Fruit fly (Drosophila melanogaster) whole organism, embryonic: ENCODE results near the gene kra.
A peak's percentile ranks its signal among the peaks of the same experiment; 100 is the strongest.

Experiments used
- B-H1 ChIP-seq: fragments of 200-800 bp; sonication (Bioruptor generic); IDR thresholded peaks from 3 replicates; pipeline ENCODE4 v1.3.6; 2022; ENCODE audit warnings: missing biosample characterization, missing genetic modification characterization
- Bdp1 ChIP-seq: fragments of 200-800 bp; sonication (Bioruptor generic); optimal IDR thresholded peaks from 3 replicates; lab custom pipeline; 2016; ENCODE audit warnings: missing biosample characterization, missing genetic modification characterization
- CG10366 ChIP-seq: fragments of 200-800 bp; sonication (Bioruptor generic); IDR thresholded peaks from 2 replicates; pipeline ENCODE4 v1.3.6; 2022; ENCODE audit warnings: missing biosample characterization, missing genetic modification characterization
- CG11504 ChIP-seq: fragments of 200-800 bp; sonication (Bioruptor generic); optimal IDR thresholded peaks from 3 replicates; lab custom pipeline; 2019; ENCODE audit warnings: missing biosample characterization, mild to moderate bottlenecking, missing genetic modification characterization, moderate library complexity
- CG12071 ChIP-seq: fragments of 200-800 bp; sonication (Bioruptor generic); optimal IDR thresholded peaks from 3 replicates; lab custom pipeline; 2018; ENCODE audit warnings: missing biosample characterization, mild to moderate bottlenecking, missing genetic modification characterization
- CG12219 ChIP-seq: fragments of 200-800 bp; sonication (Bioruptor generic); optimal IDR thresholded peaks from 3 replicates; lab custom pipeline; 2018; ENCODE audit warnings: missing biosample characterization, mild to moderate bottlenecking, missing genetic modification characterization
- CG14014 ChIP-seq: fragments of 200-800 bp; sonication (Bioruptor generic); IDR thresholded peaks from 2 replicates; pipeline ENCODE4 v1.3.6; 2022; ENCODE audit warnings: missing biosample characterization, missing genetic modification characterization
- CG15011 ChIP-seq: fragments of 200-800 bp; sonication (Bioruptor generic); optimal IDR thresholded peaks from 3 replicates; lab custom pipeline; 2018; ENCODE audit warnings: missing biosample characterization, mild to moderate bottlenecking, missing genetic modification characterization
- CG1647 ChIP-seq: fragments of 200-800 bp; sonication (Bioruptor generic); optimal IDR thresholded peaks from 3 replicates; lab custom pipeline; 2016; ENCODE audit warnings: missing biosample characterization, missing genetic modification characterization
- CG1832 ChIP-seq: fragments of 200-800 bp; sonication (Bioruptor generic); optimal IDR thresholded peaks from 2 replicates; lab custom pipeline; 2017; ENCODE audit warnings: missing biosample characterization, mild to moderate bottlenecking, missing genetic modification characterization, inconsistent platforms
- CG18619 ChIP-seq: fragments of 200-800 bp; sonication (Bioruptor generic); optimal IDR thresholded peaks from 3 replicates; lab custom pipeline; 2017; ENCODE audit warnings: missing biosample characterization, mild to moderate bottlenecking, missing genetic modification characterization
- CG2202 ChIP-seq: fragments of 200-800 bp; sonication (Bioruptor generic); optimal IDR thresholded peaks from 2 replicates; lab custom pipeline; 2018; ENCODE audit warnings: missing biosample characterization, mild to moderate bottlenecking, missing genetic modification characterization
- CG30431 ChIP-seq: fragments of 200-800 bp; sonication (Bioruptor generic); optimal IDR thresholded peaks from 2 replicates; lab custom pipeline; 2017; ENCODE audit warnings: missing biosample characterization, missing genetic modification characterization
- CG34376 ChIP-seq: fragments of 200-800 bp; sonication (Bioruptor generic); optimal IDR thresholded peaks from 2 replicates; lab custom pipeline; 2018; ENCODE audit warnings: missing biosample characterization, mild to moderate bottlenecking, missing genetic modification characterization
- CG4328 ChIP-seq: fragments of 200-800 bp; sonication (Bioruptor generic); optimal IDR thresholded peaks from 3 replicates; lab custom pipeline; 2017; ENCODE audit warnings: missing biosample characterization, missing genetic modification reagents, missing genetic modification characterization
- CG4854 ChIP-seq: fragments of 200-800 bp; sonication (Bioruptor generic); optimal IDR thresholded peaks from 2 replicates; lab custom pipeline; 2016; ENCODE audit warnings: missing biosample characterization, missing genetic modification characterization, inconsistent platforms
- CG5245 ChIP-seq: fragments of 200-800 bp; sonication (Bioruptor generic); optimal IDR thresholded peaks from 3 replicates; lab custom pipeline; 2016; ENCODE audit warnings: missing biosample characterization, missing genetic modification characterization
- CG6654 ChIP-seq: fragments of 200-800 bp; sonication (Bioruptor generic); optimal IDR thresholded peaks from 2 replicates; lab custom pipeline; 2017; ENCODE audit warnings: missing biosample characterization, mild to moderate bottlenecking, missing genetic modification characterization
- CG9797 ChIP-seq: fragments of 200-800 bp; sonication (Bioruptor generic); optimal IDR thresholded peaks from 3 replicates; lab custom pipeline; 2018; ENCODE audit warnings: missing biosample characterization, mild to moderate bottlenecking, missing genetic modification characterization
- E2f2 ChIP-seq: fragments of 200-800 bp; sonication (Bioruptor generic); IDR thresholded peaks from 2 replicates; pipeline ENCODE4 v1.3.6; 2022; ENCODE audit warnings: missing biosample characterization, missing genetic modification characterization
- Ets65A ChIP-seq: fragments of 200-800 bp; sonication (Bioruptor generic); peaks from one replicate; lab custom pipeline; 2016; ENCODE audit warnings: missing biosample characterization, missing genetic modification characterization
- GATAe ChIP-seq: fragments of 200-800 bp; sonication (Bioruptor generic); conservative IDR thresholded peaks from 2 replicates; pipeline ENCODE4 v1.3.6; 2022; ENCODE audit warnings: missing biosample characterization, missing genetic modification characterization
- HLH3B ChIP-seq: fragments of 200-800 bp; sonication (Bioruptor generic); IDR thresholded peaks from 2 replicates; pipeline ENCODE4 v1.3.6; 2022; ENCODE audit warnings: missing biosample characterization, missing genetic modification characterization
- Hmx ChIP-seq: fragments of 200-800 bp; sonication (Bioruptor generic); optimal IDR thresholded peaks from 2 replicates; lab custom pipeline; 2016; ENCODE audit warnings: missing biosample characterization, missing genetic modification characterization
- Hr39 ChIP-seq: fragments of >200 bp; optimal IDR thresholded peaks from 2 replicates; lab custom pipeline; 2017
- MBD-R2 ChIP-seq: fragments of 200-800 bp; sonication (Bioruptor generic); IDR thresholded peaks from 2 replicates; pipeline ENCODE4 v1.3.6; 2022; ENCODE audit warnings: missing biosample characterization, missing genetic modification characterization
- Med ChIP-seq: fragments of 200-800 bp; sonication (Bioruptor generic); peaks from one replicate; lab custom pipeline; 2016; ENCODE audit warnings: missing biosample characterization, missing genetic modification characterization, mild to moderate bottlenecking, inconsistent platforms, moderate library complexity
- NK7.1 ChIP-seq: fragments of 200-800 bp; sonication (Bioruptor generic); optimal IDR thresholded peaks from 3 replicates; lab custom pipeline; 2016; ENCODE audit warnings: missing biosample characterization, missing genetic modification characterization
- Poxn ChIP-seq: fragments of 200-800 bp; sonication (Bioruptor generic); IDR thresholded peaks from 2 replicates; pipeline ENCODE4 v1.3.6; 2022; ENCODE audit warnings: missing biosample characterization, missing genetic modification characterization
- Sox100B ChIP-seq: fragments of 200-800 bp; sonication (Bioruptor generic); optimal IDR thresholded peaks from 3 replicates; lab custom pipeline; 2018; ENCODE audit warnings: missing biosample characterization, mild to moderate bottlenecking, missing genetic modification characterization
- Sry-δ ChIP-seq: fragments of 200-800 bp; sonication (Bioruptor generic); optimal IDR thresholded peaks from 2 replicates; lab custom pipeline; 2016; ENCODE audit warnings: missing biosample characterization, missing genetic modification characterization
- Taf1 ChIP-seq: fragments of 200-800 bp; sonication (Bioruptor generic); IDR thresholded peaks from 2 replicates; pipeline ENCODE4 v1.3.6; 2022; ENCODE audit warnings: missing biosample characterization, missing genetic modification characterization
- ap ChIP-seq: fragments of 200-800 bp; sonication (Bioruptor generic); IDR thresholded peaks from 2 replicates; pipeline ENCODE4 v1.3.6; 2022; ENCODE audit warnings: missing biosample characterization, missing genetic modification characterization
- ase ChIP-seq: fragments of 200-800 bp; sonication (Bioruptor generic); IDR thresholded peaks from 3 replicates; pipeline ENCODE4 v1.3.6; 2022; ENCODE audit warnings: missing biosample characterization, missing genetic modification characterization
- ato ChIP-seq: fragments of 200-800 bp; sonication (Bioruptor generic); IDR thresholded peaks from 2 replicates; pipeline ENCODE4 v1.3.6; 2022; ENCODE audit warnings: missing biosample characterization, missing genetic modification characterization; ENCODE audit not compliant: partially characterized antibody
- dati ChIP-seq: fragments of 200-800 bp; sonication (Bioruptor generic); IDR thresholded peaks from 2 replicates; pipeline ENCODE4 v1.3.6; 2022; ENCODE audit warnings: missing biosample characterization, missing genetic modification characterization
- dmrt11E ChIP-seq: fragments of 200-800 bp; sonication (Bioruptor generic); optimal IDR thresholded peaks from 3 replicates; lab custom pipeline; 2018; ENCODE audit warnings: missing biosample characterization, mild to moderate bottlenecking, missing genetic modification characterization, moderate library complexity
- ftz-f1 ChIP-seq: fragments of 200-800 bp; sonication (Bioruptor generic); optimal IDR thresholded peaks from 2 replicates; lab custom pipeline; 2016; ENCODE audit warnings: missing biosample characterization, missing genetic modification characterization
- gcm2 ChIP-seq: fragments of 200-800 bp; sonication (Bioruptor generic); optimal IDR thresholded peaks from 2 replicates; lab custom pipeline; 2016; ENCODE audit warnings: missing biosample characterization, missing genetic modification characterization
- gfzf ChIP-seq: fragments of 200-800 bp; sonication (Bioruptor generic); optimal IDR thresholded peaks from 2 replicates; lab custom pipeline; 2016; ENCODE audit warnings: missing biosample characterization, mild to moderate bottlenecking, missing genetic modification characterization, moderate library complexity
- gt ChIP-seq: fragments of 200-800 bp; sonication (Bioruptor generic); IDR thresholded peaks from 2 replicates; pipeline ENCODE4 v1.3.6; 2022; ENCODE audit warnings: missing biosample characterization, missing genetic modification characterization
- jumu ChIP-seq: fragments of 200-800 bp; sonication (Bioruptor generic); optimal IDR thresholded peaks from 3 replicates; lab custom pipeline; 2016; ENCODE audit warnings: missing biosample characterization, missing genetic modification characterization
- luna ChIP-seq: fragments of 200-800 bp; sonication (Bioruptor generic); optimal IDR thresholded peaks from 2 replicates; lab custom pipeline; 2016; ENCODE audit warnings: missing biosample characterization, missing genetic modification characterization
- org-1 ChIP-seq: fragments of 200-800 bp; sonication (Bioruptor generic); optimal IDR thresholded peaks from 2 replicates; lab custom pipeline; 2017; ENCODE audit warnings: missing biosample characterization, missing genetic modification characterization
- pfk ChIP-seq: fragments of 200-800 bp; sonication (Bioruptor generic); optimal IDR thresholded peaks from 2 replicates; lab custom pipeline; 2018; ENCODE audit warnings: missing biosample characterization, mild to moderate bottlenecking, missing genetic modification characterization, moderate library complexity
- slou ChIP-seq: fragments of 200-800 bp; sonication (Bioruptor generic); optimal IDR thresholded peaks from 3 replicates; lab custom pipeline; 2016; ENCODE audit warnings: missing biosample characterization, missing genetic modification characterization
- sob ChIP-seq: fragments of 200-800 bp; sonication (Bioruptor generic); IDR thresholded peaks from 2 replicates; pipeline ENCODE4 v1.3.6; 2022; ENCODE audit warnings: missing biosample characterization, missing genetic modification characterization
- tgo ChIP-seq: fragments of 200-800 bp; sonication (Bioruptor generic); IDR thresholded peaks from 3 replicates; pipeline ENCODE4 v1.3.6; 2022; ENCODE audit warnings: missing biosample characterization, missing genetic modification characterization
- tll ChIP-seq, 2 experiments: fragments of 200-800 bp in 1 of 2; fragments of >200 bp in 1 of 2; sonication (Bioruptor generic) in 1 of 2; optimal IDR thresholded peaks; 2 replicates each; lab custom pipeline; 2017 to 2019; ENCODE audit warnings: missing biosample characterization in 2 of 2, missing genetic modification characterization in 2 of 2, mild to moderate bottlenecking in 1 of 2, moderate library complexity in 1 of 2
- trem ChIP-seq: fragments of 200-800 bp; optimal IDR thresholded peaks from 3 replicates; lab custom pipeline; 2019; ENCODE audit warnings: missing biosample characterization, mild to moderate bottlenecking, missing genetic modification characterization, moderate library complexity
- tup ChIP-seq: fragments of 200-800 bp; sonication (Bioruptor generic); optimal IDR thresholded peaks from 2 replicates; lab custom pipeline; 2016; ENCODE audit warnings: missing biosample characterization, mild to moderate bottlenecking, missing genetic modification characterization, moderate library complexity
- usp ChIP-seq: fragments of >200 bp; optimal IDR thresholded peaks from 2 replicates; lab custom pipeline; 2017; ENCODE audit warnings: missing biosample characterization, missing genetic modification characterization
- zen ChIP-seq: fragments of 200-800 bp; sonication (Bioruptor generic); optimal IDR thresholded peaks from 3 replicates; lab custom pipeline; 2018; ENCODE audit warnings: missing biosample characterization, mild to moderate bottlenecking, missing genetic modification characterization, moderate library complexity

The kra gene

dm6 chr3R:5565623-5566022 is 35.3 kb downstream of the kra start (continued):
- TF ChIP-seq Ets65A (GFP tag; lab: Kevin White, UChicago) (peak; percentile 95), ato (GFP tag; lab: Robert Waterston, UW) (no peak), CG18619 (GFP tag; lab: Kevin White, UChicago) (peak; percentile 61), luna (GFP tag; lab: Kevin White, UChicago) (no peak), sob (GFP tag; lab: Robert Waterston, UW) (peak; percentile 85), tup (GFP tag; lab: Kevin White, UChicago) (peak; percentile 63), trem (tag; lab: Kevin White, UChicago) (no peak), CG4328 (GFP tag; lab: Kevin White, UChicago) (no peak), jumu (GFP tag; lab: Kevin White, UChicago) (peak; percentile 79), CG30431 (peak; percentile 54), CG34376 (GFP tag; lab: Kevin White, UChicago) (peak; percentile 96), dati (GFP tag; lab: Robert Waterston, UW) (peak; percentile 82), usp (GFP tag; lab: Kevin White, UChicago) (no peak), HLH3B (peak; percentile 90), Bdp1 (GFP tag; lab: Kevin White, UChicago) (peak; percentile 69), pfk (GFP tag; lab: Kevin White, UChicago) (no peak), E2f2 (GFP tag; lab: Robert Waterston, UW) (peak; percentile 68), Sry-δ (GFP tag; lab: Kevin White, UChicago) (peak; percentile 27), CG1647 (peak; percentile 35), CG12219 (GFP tag; lab: Kevin White, UChicago) (peak; percentile 80), Taf1 (GFP tag; lab: Robert Waterston, UW) (peak; percentile 86), CG12071 (peak; percentile 78), CG1832 (GFP tag; lab: Kevin White, UChicago) (no peak), NK7.1 (GFP tag; lab: Kevin White, UChicago) (peak; percentile 58), MBD-R2 (peak; percentile 66), gfzf (GFP tag; lab: Kevin White, UChicago) (no peak), CG11504 (tag; lab: Kevin White, UChicago) (peak; percentile 88), tll (GFP tag; optimal IDR thresholded peaks at IDR 0.05; lab: Kevin White, UChicago) (no peak), CG15011 (peak; percentile 69), ftz-f1 (GFP tag; lab: Kevin White, UChicago) (no peak), Hr39 (no peak), Poxn (GFP tag; lab: Robert Waterston, UW) (peak; percentile 33; the same call in 1 of the 2 replicates), Hmx (GFP tag; lab: Kevin White, UChicago) (no peak), zen (peak; percentile 11), tgo (GFP tag; lab: Robert Waterston, UW) (peak; percentile 90), Med (peak; percentile 98), GATAe (GFP tag; lab: Robert Waterston, UW) (peak; percentile 94), gt (peak; percentile 56; the same call in 1 of the 2 replicates), CG5245 (peak; percentile 48), CG14014 (GFP tag; lab: Robert Waterston, UW) (peak; percentile 89), CG4854 (peak; percentile 50), slou (GFP tag; lab: Kevin White, UChicago) (peak; percentile 40), CG9797 (GFP tag; lab: Kevin White, UChicago) (peak; percentile 5), dmrt11E (tag; lab: Kevin White, UChicago) (no peak), CG2202 (no peak), Sox100B (GFP tag; lab: Kevin White, UChicago) (peak; percentile 72), ap (peak; percentile 64), CG10366 (GFP tag; lab: Robert Waterston, UW) (peak; percentile 87), B-H1 (GFP tag; lab: Robert Waterston, UW) (peak; percentile 84), org-1 (GFP tag; lab: Kevin White, UChicago) (peak; percentile 76), CG6654 (peak; percentile 19), gcm2 (GFP tag; lab: Kevin White, UChicago) (peak; percentile 67), ase (GFP tag; lab: Robert Waterston, UW) (peak; percentile 90)
